Worm (Caenorhabditis elegans) whole organism, L2 larva: ENCODE results near the gene T23B12.5.

Experiments
- C34F6.9 ChIP-seq: fragments of 150-350 bp; optimal IDR thresholded peaks from 2 replicates; lab custom pipeline; 2014; ENCODE audit warnings: missing biosample characterization, missing genetic modification characterization
- F13H6.1 ChIP-seq: sonication (generic microtip); optimal IDR thresholded peaks from 2 replicates; lab custom pipeline; 2016; ENCODE audit warnings: missing genetic modification characterization, missing compliant biosample characterization
- R02D3.7 ChIP-seq: fragments of 150-350 bp; optimal IDR thresholded peaks from 2 replicates; lab custom pipeline; 2014; ENCODE audit warnings: missing biosample characterization, missing genetic modification characterization
- Y55F3AM.14 ChIP-seq: fragments of 200-800 bp; sonication (Bioruptor generic); optimal IDR thresholded peaks from 2 replicates; lab custom pipeline; 2018; ENCODE audit warnings: mild to moderate bottlenecking, missing genetic modification characterization, missing compliant biosample characterization
- ZK546.5 ChIP-seq: sonication (generic microtip); optimal IDR thresholded peaks from 2 replicates; lab custom pipeline; 2017; ENCODE audit warnings: missing biosample characterization, missing genetic modification characterization
- aly-2 ChIP-seq: fragments of 150-350 bp; optimal IDR thresholded peaks from 2 replicates; lab custom pipeline; 2014; ENCODE audit warnings: missing biosample characterization, missing genetic modification characterization
- blmp-1 ChIP-seq: sonication (generic microtip); optimal IDR thresholded peaks from 2 replicates; lab custom pipeline; 2017; ENCODE audit warnings: missing genetic modification characterization, mild to moderate bottlenecking, missing compliant biosample characterization, antibody characterized with exemption, moderate library complexity; ENCODE audit not compliant: insufficient read depth
- ceh-16 ChIP-seq: fragments of 150-350 bp; optimal IDR thresholded peaks from 2 replicates; lab custom pipeline; 2014; ENCODE audit warnings: missing biosample characterization, missing genetic modification characterization
- ceh-82 ChIP-seq: fragments of 150-350 bp; optimal IDR thresholded peaks from 2 replicates; lab custom pipeline; 2014; ENCODE audit warnings: missing biosample characterization, missing genetic modification characterization
- crh-2 ChIP-seq: sonication (generic microtip); optimal IDR thresholded peaks from 2 replicates; lab custom pipeline; 2017; ENCODE audit warnings: missing biosample characterization, missing genetic modification characterization
- dmd-4 ChIP-seq: sonication (generic microtip); optimal IDR thresholded peaks from 2 replicates; lab custom pipeline; 2017; ENCODE audit warnings: missing biosample characterization, missing genetic modification characterization
- egl-27 ChIP-seq: sonication (generic microtip); optimal IDR thresholded peaks from 3 replicates; lab custom pipeline; 2017; ENCODE audit warnings: missing biosample characterization, missing genetic modification reagents, missing genetic modification characterization
- elt-1 ChIP-seq: fragments of 150-350 bp; optimal IDR thresholded peaks from 2 replicates; lab custom pipeline; 2014; ENCODE audit warnings: missing biosample characterization, missing genetic modification characterization
- elt-3 ChIP-seq: sonication (generic microtip); optimal IDR thresholded peaks from 2 replicates; lab custom pipeline; 2017; ENCODE audit warnings: missing biosample characterization, missing genetic modification characterization
- fos-1 ChIP-seq: fragments of 150-350 bp; optimal IDR thresholded peaks from 2 replicates; lab custom pipeline; 2014; ENCODE audit warnings: missing biosample characterization, missing genetic modification characterization
- gmeb-1 ChIP-seq: fragments of 150-350 bp; optimal IDR thresholded peaks from 2 replicates; lab custom pipeline; 2014; ENCODE audit warnings: missing biosample characterization, missing genetic modification characterization
- lin-11 ChIP-seq: fragments of 150-350 bp; sonication (generic microtip); optimal IDR thresholded peaks from 2 replicates; lab custom pipeline; 2014; ENCODE audit warnings: missing biosample characterization, missing genetic modification characterization, inconsistent platforms, mixed read lengths
- lin-13 ChIP-seq: fragments of 150-350 bp; optimal IDR thresholded peaks from 2 replicates; lab custom pipeline; 2014; ENCODE audit warnings: missing biosample characterization, missing genetic modification reagents, missing genetic modification characterization
- lin-39 ChIP-seq: fragments of 150-350 bp; optimal IDR thresholded peaks from 2 replicates; lab custom pipeline; 2014; ENCODE audit warnings: missing biosample characterization, missing genetic modification reagents, missing genetic modification characterization
- lsy-2 ChIP-seq, 2 experiments: fragments of 150-350 bp in 1 of 2; sonication (generic microtip) in 1 of 2; optimal IDR thresholded peaks; 2 replicates each; lab custom pipeline; 2014 to 2017; ENCODE audit warnings: missing biosample characterization in 2 of 2, missing genetic modification characterization in 2 of 2
- mab-5 ChIP-seq: fragments of 150-350 bp; optimal IDR thresholded peaks from 2 replicates; lab custom pipeline; 2014; ENCODE audit warnings: missing biosample characterization, missing genetic modification characterization
- mbf-1 ChIP-seq: sonication (generic microtip); optimal IDR thresholded peaks from 2 replicates; lab custom pipeline; 2017; ENCODE audit warnings: missing biosample characterization, missing genetic modification characterization
- mdl-1 ChIP-seq, 2 experiments: fragments of 150-350 bp in 1 of 2; sonication (generic microtip) in 1 of 2; optimal IDR thresholded peaks; 2 replicates each; lab custom pipeline; 2017; ENCODE audit warnings: missing biosample characterization in 2 of 2, missing genetic modification characterization in 2 of 2
- nhr-10 ChIP-seq: sonication (generic microtip); optimal IDR thresholded peaks from 2 replicates; lab custom pipeline; 2017; ENCODE audit warnings: missing biosample characterization, missing genetic modification characterization
- nhr-11 ChIP-seq: fragments of 150-350 bp; optimal IDR thresholded peaks from 2 replicates; lab custom pipeline; 2014; ENCODE audit warnings: missing biosample characterization, missing genetic modification characterization
- nhr-12 ChIP-seq: fragments of 150-350 bp; optimal IDR thresholded peaks from 2 replicates; lab custom pipeline; 2014; ENCODE audit warnings: missing biosample characterization, missing genetic modification characterization
- nhr-129 ChIP-seq: fragments of 150-350 bp; optimal IDR thresholded peaks from 2 replicates; lab custom pipeline; 2014; ENCODE audit warnings: missing biosample characterization, missing genetic modification characterization
- nhr-21 ChIP-seq: fragments of 150-350 bp; optimal IDR thresholded peaks from 2 replicates; lab custom pipeline; 2014; ENCODE audit warnings: missing biosample characterization, missing genetic modification characterization
- nhr-237 ChIP-seq: fragments of 150-350 bp; optimal IDR thresholded peaks from 2 replicates; lab custom pipeline; 2014; ENCODE audit warnings: missing biosample characterization, missing genetic modification characterization
- nhr-25 ChIP-seq: fragments of 150-350 bp; sonication (generic microtip); optimal IDR thresholded peaks from 3 replicates; lab custom pipeline; 2014; ENCODE audit warnings: missing biosample characterization, missing genetic modification characterization
- nhr-6 ChIP-seq: fragments of 150-350 bp; optimal IDR thresholded peaks from 2 replicates; lab custom pipeline; 2014; ENCODE audit warnings: missing biosample characterization, missing genetic modification characterization
- nhr-77 ChIP-seq: fragments of 150-350 bp; optimal IDR thresholded peaks from 2 replicates; lab custom pipeline; 2014; ENCODE audit warnings: missing biosample characterization, missing genetic modification characterization
- peb-1 ChIP-seq: fragments of 150-350 bp; optimal IDR thresholded peaks from 2 replicates; lab custom pipeline; 2014; ENCODE audit warnings: missing biosample characterization, missing genetic modification characterization
- sem-4 ChIP-seq: fragments of 150-350 bp; optimal IDR thresholded peaks from 2 replicates; lab custom pipeline; 2014; ENCODE audit warnings: missing biosample characterization, missing genetic modification reagents, missing genetic modification characterization
- skn-1 ChIP-seq: sonication (generic microtip); optimal IDR thresholded peaks from 2 replicates; lab custom pipeline; 2017; ENCODE audit warnings: missing biosample characterization, missing genetic modification characterization
- sma-3 ChIP-seq: sonication (generic microtip); optimal IDR thresholded peaks from 2 replicates; lab custom pipeline; 2016; ENCODE audit warnings: missing genetic modification reagents, missing genetic modification characterization, missing compliant biosample characterization
- sma-9 ChIP-seq, 2 experiments: fragments of 150-350 bp in 1 of 2; sonication (generic microtip) in 1 of 2; optimal IDR thresholded peaks; 2 replicates each; lab custom pipeline; 2014 to 2016; ENCODE audit warnings: missing genetic modification characterization in 2 of 2, mild to moderate bottlenecking in 1 of 2, missing biosample characterization in 1 of 2, missing compliant biosample characterization in 1 of 2, missing genetic modification reagents in 1 of 2, moderate library complexity in 1 of 2
- snpc-4 ChIP-seq: fragments of 150-350 bp; optimal IDR thresholded peaks from 2 replicates; lab custom pipeline; 2014; ENCODE audit warnings: missing biosample characterization, missing genetic modification characterization
- unc-55 ChIP-seq: fragments of 150-350 bp; sonication (generic microtip); optimal IDR thresholded peaks from 3 replicates; lab custom pipeline; 2014; ENCODE audit warnings: missing biosample characterization, missing genetic modification reagents, missing genetic modification characterization
- unc-62 ChIP-seq: fragments of 150-350 bp; optimal IDR thresholded peaks from 2 replicates; lab custom pipeline; 2014; ENCODE audit warnings: missing biosample characterization, missing genetic modification reagents, missing genetic modification characterization
- ztf-1 ChIP-seq: fragments of 200-800 bp; sonication (Bioruptor generic); conservative IDR thresholded peaks from 2 replicates; pipeline ENCODE4 v1.3.6; 2022; ENCODE audit warnings: missing genetic modification characterization, missing compliant biosample characterization
- ztf-11 ChIP-seq: sonication (generic microtip); optimal IDR thresholded peaks from 2 replicates; lab custom pipeline; 2017; ENCODE audit warnings: missing biosample characterization, missing genetic modification characterization
- ztf-4 ChIP-seq: fragments of 150-350 bp; optimal IDR thresholded peaks from 2 replicates; lab custom pipeline; 2014; ENCODE audit warnings: missing biosample characterization, missing genetic modification characterization

The T23B12.5 gene

DNA sequence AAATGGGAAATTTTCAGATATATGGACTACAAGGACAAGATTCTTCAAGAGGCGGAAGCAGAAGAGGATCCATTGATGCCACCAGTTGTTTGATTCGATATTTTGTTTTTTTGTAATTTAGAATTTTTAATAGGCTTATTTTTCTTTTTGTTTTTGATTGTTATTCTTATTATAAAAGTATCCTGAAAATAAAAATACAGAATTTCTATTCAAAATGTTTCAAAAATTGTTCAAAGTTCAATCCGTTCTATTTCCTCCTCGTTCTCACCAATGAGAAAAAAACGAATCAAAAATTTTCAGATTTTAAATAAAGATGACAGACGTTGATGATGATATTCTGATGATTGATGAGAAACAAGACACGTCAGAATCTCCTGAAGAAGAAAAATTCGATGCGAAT lies 20.9 kb upstream of the T23B12.5 start, which contains the start of gene phf-30:
Gene phf-30, plus strand, starts transcription at position 301 of the 400 bp plus-strand sequence.
- TF ChIP-seq ztf-4 (tag; lab: Kevin White, UChicago) (no peak), unc-55 (GFP tag; lab: Kevin White, UChicago) (peak; percentile 1)
- TF ChIP-seq, all 48 proteins: peak for 1

DNA sequence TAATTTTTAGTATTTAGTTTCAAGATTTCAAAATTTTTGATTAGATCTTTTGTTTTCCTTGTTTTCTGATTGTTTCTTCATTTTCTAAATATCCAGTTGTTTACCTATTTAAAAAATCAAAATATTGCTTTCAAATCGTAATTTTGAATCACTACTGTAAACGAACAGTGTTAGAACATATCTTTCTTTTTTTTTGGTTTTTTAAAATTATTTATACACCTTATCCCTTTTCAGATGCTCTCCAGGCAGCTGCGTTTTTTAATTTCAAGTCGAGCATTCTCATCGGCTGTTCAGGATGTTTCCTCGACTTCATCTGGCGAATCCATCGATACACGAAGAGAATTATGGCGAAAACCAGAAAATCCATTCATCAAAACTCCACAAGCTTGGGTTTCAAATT lies 19.2 kb upstream of the T23B12.5 start, which contains the start of gene mrpl-4:
Gene mrpl-4, plus strand, starts transcription at position 235 of the 400 bp plus-strand sequence.
- TF ChIP-seq ztf-4 (tag; lab: Kevin White, UChicago) (no peak), lsy-2 (tag; optimal IDR thresholded peaks at IDR 0.05; lab: Kevin White, UChicago) (no peak), lin-39 (tag; lab: Kevin White, UChicago) (no peak), ceh-16 (tag; lab: Kevin White, UChicago) (no peak), sem-4 (tag; lab: Kevin White, UChicago) (no peak), nhr-10 (tag; lab: Kevin White, UChicago) (no peak), mbf-1 (tag; lab: Kevin White, UChicago) (no peak), nhr-11 (tag; lab: Kevin White, UChicago) (no peak), ZK546.5 (tag; lab: Kevin White, UChicago) (no peak), mdl-1 (tag; optimal IDR thresholded peaks at IDR 0.05; lab: Kevin White, UChicago) (no peak), Y55F3AM.14 (no peak)

DNA sequence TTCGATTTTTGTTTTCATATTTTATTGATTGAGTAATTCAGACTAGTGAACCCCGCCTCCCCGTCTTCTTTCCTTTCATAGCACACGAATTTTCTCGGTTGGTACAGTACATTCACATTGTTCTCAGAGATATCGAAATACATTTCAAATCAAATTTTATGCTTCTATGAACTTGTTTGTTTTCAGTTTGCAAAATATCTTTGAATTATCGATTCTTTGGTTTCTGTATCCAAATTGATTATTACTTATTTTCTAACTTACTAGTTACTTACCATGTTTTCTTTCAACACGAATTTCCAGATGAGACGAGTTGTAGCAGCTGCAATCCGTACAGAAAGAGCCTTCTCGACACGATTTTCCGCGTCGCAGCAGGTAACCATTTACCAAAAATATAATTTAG lies 17.6 kb upstream of the T23B12.5 start, which contains the start of gene mrps-2:
Gene mrps-2, plus strand, starts transcription at position 301 of the 400 bp plus-strand sequence.
- TF ChIP-seq dmd-4 (tag; lab: Kevin White, UChicago) (no peak), egl-27 (no peak), nhr-77 (tag; lab: Kevin White, UChicago) (no peak), mab-5 (tag; lab: Kevin White, UChicago) (no peak), nhr-129 (no peak), C34F6.9 (no peak), ztf-1 (GFP tag; lab: Robert Waterston, UW) (no peak)

- TF ChIP-seq fos-1 (tag; lab: Kevin White, UChicago) (peak; percentile 47), lin-13 (GFP tag; lab: Kevin White, UChicago) (peak; percentile 83), ztf-11 (no peak), sem-4 (tag; lab: Kevin White, UChicago) (peak; percentile 86), nhr-237 (no peak), mbf-1 (tag; lab: Kevin White, UChicago) (no peak), skn-1 (peak; percentile 63), sma-3 (GFP tag; lab: Kevin White, UChicago) (peak; percentile 77), R02D3.7 (tag; lab: Kevin White, UChicago) (peak; percentile 76), ztf-1 (GFP tag; lab: Robert Waterston, UW) (no peak), elt-1 (tag; lab: Kevin White, UChicago) (no peak), nhr-25 (tag; lab: Kevin White, UChicago) (peak; percentile 76), peb-1 (no peak), nhr-12 (tag; lab: Kevin White, UChicago) (no peak), ceh-16 (tag; lab: Kevin White, UChicago) (no peak), unc-62 (GFP tag; lab: Kevin White, UChicago) (no peak), nhr-10 (tag; lab: Kevin White, UChicago) (peak; percentile 12), aly-2 (no peak), lsy-2 (tag; optimal IDR thresholded peaks at IDR 0.05; lab: Kevin White, UChicago) (peak; percentile 50 to 90), ztf-4 (tag; lab: Kevin White, UChicago) (peak; percentile 42), lin-11 (tag; lab: Kevin White, UChicago) (no peak), lin-39 (tag; lab: Kevin White, UChicago) (no peak), C34F6.9 (peak; percentile 98), crh-2 (tag; lab: Kevin White, UChicago) (peak; percentile 92), sma-9 (GFP tag; optimal IDR thresholded peaks at IDR 0.05; lab: Kevin White, UChicago) (peak; percentile 91), sma-9 (tag; optimal IDR thresholded peaks at IDR 0.05; lab: Kevin White, UChicago) (no peak), unc-55 (GFP tag; lab: Kevin White, UChicago) (peak; percentile 96), mdl-1 (tag; optimal IDR thresholded peaks at IDR 0.05; lab: Kevin White, UChicago) (peak in 1 of 2 experiments; percentile 34), elt-3 (tag; lab: Kevin White, UChicago) (no peak), nhr-11 (tag; lab: Kevin White, UChicago) (no peak), nhr-6 (peak; percentile 72), blmp-1 (peak; percentile 19), nhr-21 (peak; percentile 61), snpc-4 (tag; lab: Kevin White, UChicago) (peak; percentile 88), dmd-4 (tag; lab: Kevin White, UChicago) (no peak), nhr-129 (peak; percentile 85), gmeb-1 (tag; lab: Kevin White, UChicago) (peak; percentile 86), mab-5 (tag; lab: Kevin White, UChicago) (peak; percentile 84), F13H6.1 (peak; percentile 46), egl-27 (no peak), ceh-82 (tag; lab: Kevin White, UChicago) (no peak), Y55F3AM.14 (no peak)
Observed at ce11 chrV:8462074-8462473, 14.2 kb upstream of the T23B12.5 start, which contains the start of the genes dnj-22 and natc-1. dnj-22 (minus strand) TSS chrV:8462120. natc-1 (plus strand) TSS chrV:8462359.
